Worm (Caenorhabditis elegans): ENCODE results near the gene Y55F3AM.13.

Gene Y55F3AM.13

DNA sequence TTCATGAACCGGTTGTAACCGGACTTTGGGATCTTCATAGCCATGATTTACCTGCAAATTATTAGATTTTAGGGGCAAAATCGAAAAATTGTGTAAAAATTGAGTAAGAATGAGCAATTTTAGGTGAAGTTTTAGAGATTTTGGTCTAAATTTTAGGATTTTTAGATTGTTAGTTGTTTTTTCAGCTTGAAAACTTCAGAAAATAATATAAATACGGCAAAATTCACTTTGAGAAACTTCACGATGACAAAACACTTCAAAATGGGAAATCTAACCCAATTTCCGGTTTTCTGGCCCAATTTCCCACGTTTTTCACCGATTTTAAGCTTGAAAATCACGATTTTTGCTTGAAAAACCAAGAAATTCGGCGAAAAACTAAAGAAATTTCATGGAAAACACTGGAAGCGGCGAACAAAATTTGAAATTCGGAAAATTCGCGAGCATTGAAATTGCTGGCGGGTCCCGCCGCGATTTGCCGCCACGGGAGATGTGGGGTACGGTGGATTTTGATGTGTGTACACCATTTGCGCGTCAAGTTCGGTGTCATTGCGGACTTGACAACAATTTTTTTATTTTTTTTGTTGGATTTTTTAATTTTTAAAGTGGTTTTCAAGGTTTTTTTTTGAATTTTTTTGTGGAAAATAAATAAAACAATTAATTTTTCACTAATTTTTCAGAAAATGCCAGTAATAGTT is 37.9 kb upstream of the Y55F3AM.13 start, which contains the start of the genes cct-8 and Y55F3AR.2:
TSS of gene cct-8 (minus strand) at position 51 of the 695 bp plus-strand sequence.
TSS of gene Y55F3AR.2 (plus strand) at position 672 of the 695 bp plus-strand sequence.
- TF ChIP-seq nhr-11 (tag; optimal IDR thresholded peaks at IDR 0.05) (no peak), eyg-1 (tag; optimal IDR thresholded peaks at IDR 0.05) (peak; percentile 33), ceh-31 (tag; optimal IDR thresholded peaks at IDR 0.05) (peak; percentile 76), rnt-1 (tag; optimal IDR thresholded peaks at IDR 0.05) (peak; percentile 67), hlh-30 (tag; optimal IDR thresholded peaks at IDR 0.05; ENCODE audit: insufficient read depth) (peak; percentile 40), fax-1 (tag; optimal IDR thresholded peaks at IDR 0.05) (no peak), pha-2 (tag; optimal IDR thresholded peaks at IDR 0.05) (peak; percentile 46), madf-2 (tag; optimal IDR thresholded peaks at IDR 0.05) (peak; percentile 71), ceh-30 (tag; optimal IDR thresholded peaks at IDR 0.05) (no peak), odd-2 (tag; optimal IDR thresholded peaks at IDR 0.05) (no peak), hlh-15 (tag; optimal IDR thresholded peaks at IDR 0.05) (no peak), C08G9.2 (tag; optimal IDR thresholded peaks at IDR 0.05) (peak; percentile 63), hlh-6 (tag; optimal IDR thresholded peaks at IDR 0.05) (no peak), dve-1 (tag; optimal IDR thresholded peaks at IDR 0.05) (peak; percentile 43), pros-1 (tag; optimal IDR thresholded peaks at IDR 0.05) (no peak), fkh-10 (GFP tag; optimal IDR thresholded peaks at IDR 0.05) (no peak), ahr-1 (tag; optimal IDR thresholded peaks at IDR 0.05) (peak; percentile 16), tbx-2 (tag; optimal IDR thresholded peaks at IDR 0.05) (peak; percentile 81), pqm-1 (tag; optimal IDR thresholded peaks at IDR 0.05) (no peak), sdc-2 (tag; optimal IDR thresholded peaks at IDR 0.05) (no peak), unc-86 (tag; optimal IDR thresholded peaks at IDR 0.05) (peak; percentile 88), npax-4 (tag; optimal IDR thresholded peaks at IDR 0.05) (no peak), hlh-8 (tag; optimal IDR thresholded peaks at IDR 0.05) (peak; percentile 10), unc-55 (GFP tag; optimal IDR thresholded peaks at IDR 0.05) (peak; percentile 35), tbx-7 (tag; optimal IDR thresholded peaks at IDR 0.05) (no peak), ceh-18 (tag; optimal IDR thresholded peaks at IDR 0.05) (peak; percentile 80), ceh-24 (tag; optimal IDR thresholded peaks at IDR 0.05) (no peak), ceh-19 (GFP tag; optimal IDR thresholded peaks at IDR 0.05) (peak; percentile 51), nfya-1 (tag; optimal IDR thresholded peaks at IDR 0.05) (peak; percentile 97), hlh-13 (GFP tag; optimal IDR thresholded peaks at IDR 0.05) (no peak), ceh-2 (tag; optimal IDR thresholded peaks at IDR 0.05) (no peak), unc-42 (tag; optimal IDR thresholded peaks at IDR 0.05) (peak; percentile 80), ceh-48 (tag; optimal IDR thresholded peaks at IDR 0.05) (peak; percentile 31), mec-3 (tag; optimal IDR thresholded peaks at IDR 0.05; ENCODE audit: borderline replicate concordance) (no peak), F13H6.1 (tag; optimal IDR thresholded peaks at IDR 0.05) (no peak), ceh-9 (tag; optimal IDR thresholded peaks at IDR 0.05) (no peak), pat-9 (tag; optimal IDR thresholded peaks at IDR 0.05) (peak; percentile 60), lin-11 (tag; optimal IDR thresholded peaks at IDR 0.05) (peak; percentile 42), dmd-4 (tag; optimal IDR thresholded peaks at IDR 0.05; ENCODE audit: borderline replicate concordance) (no peak), ets-4 (tag; optimal IDR thresholded peaks at IDR 0.05) (peak; percentile 64), K02D7.2 (tag; optimal IDR thresholded peaks at IDR 0.05) (no peak), ttx-3 (tag; optimal IDR thresholded peaks at IDR 0.05) (peak; percentile 66), nhr-232 (tag; optimal IDR thresholded peaks at IDR 0.05) (no peak), K09A11.1 (tag; optimal IDR thresholded peaks at IDR 0.05; ENCODE audit: insufficient read depth) (no peak), C38D4.7 (GFP tag; optimal IDR thresholded peaks at IDR 0.05) (peak; percentile 27), ztf-16 (tag; optimal IDR thresholded peaks at IDR 0.05) (peak; percentile 72), T23F11.4 (GFP tag; optimal IDR thresholded peaks at IDR 0.05) (peak; percentile 44), elt-2 (tag; optimal IDR thresholded peaks at IDR 0.05) (peak; percentile 77), ceh-45 (GFP tag; IDR thresholded peaks at IDR 0.05) (no peak), pax-1 (tag; optimal IDR thresholded peaks at IDR 0.05) (peak; percentile 52), che-1 (tag; optimal IDR thresholded peaks at IDR 0.05) (peak; percentile 40)

All from whole organism, late embryonic.